Worm (Caenorhabditis elegans): ENCODE results near the gene C04C11.25.

DNA sequence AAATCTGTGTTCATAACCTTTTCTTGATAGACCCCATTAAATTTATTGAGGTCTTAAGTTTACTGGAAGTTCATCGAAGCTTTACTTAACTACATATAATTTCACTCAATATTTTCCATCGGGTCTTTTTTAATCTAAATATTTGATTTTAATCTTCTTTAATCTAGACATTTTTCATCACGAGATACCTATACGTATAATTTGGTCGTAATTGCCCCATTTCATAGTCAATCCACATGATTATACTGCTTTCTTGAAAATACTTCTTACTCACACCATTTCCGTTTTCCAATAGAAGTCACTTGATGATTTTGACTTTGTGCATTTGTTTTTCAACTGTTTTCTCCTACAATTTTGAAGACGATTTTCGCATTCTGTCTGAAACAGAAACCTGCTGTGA, 29.0 kb downstream of the C04C11.25 start, which contains the start of gene irld-24:
- TF ChIP-seq nhr-12 (tag; optimal IDR thresholded peaks at IDR 0.05) (no peak), mdl-1 (tag; optimal IDR thresholded peaks at IDR 0.05) (no peak), snpc-4 (tag; optimal IDR thresholded peaks at IDR 0.05) (no peak), skn-1 (tag; optimal IDR thresholded peaks at IDR 0.05) (no peak), ztf-11 (tag; optimal IDR thresholded peaks at IDR 0.05) (no peak), C34F6.9 (tag; optimal IDR thresholded peaks at IDR 0.05) (no peak), R02D3.7 (tag; optimal IDR thresholded peaks at IDR 0.05) (no peak), Y55F3AM.14 (GFP tag; optimal IDR thresholded peaks at IDR 0.05) (no peak), ztf-1 (GFP tag; conservative IDR thresholded peaks at IDR 0.05) (no peak), lsy-2 (tag; optimal IDR thresholded peaks at IDR 0.05) (no peak), lin-39 (tag; optimal IDR thresholded peaks at IDR 0.05) (no peak), alr-1 (tag; optimal IDR thresholded peaks at IDR 0.05) (no peak), dmd-4 (tag; optimal IDR thresholded peaks at IDR 0.05) (no peak)

All from whole organism, L2 larva.